Fruit fly (Drosophila melanogaster) whole organism, pupa: ENCODE results near the gene CG10237.

Source experiments
- CG10348 ChIP-seq: fragments of 200-800 bp; sonication (Bioruptor generic); IDR thresholded peaks from 2 replicates; pipeline ENCODE4 v1.3.6; 2022; ENCODE audit warnings: missing biosample characterization, missing genetic modification characterization
- CG14655 ChIP-seq: fragments of 200-800 bp; sonication (Bioruptor generic); optimal IDR thresholded peaks from 3 replicates; lab custom pipeline; 2017; ENCODE audit warnings: mild to moderate bottlenecking, missing biosample characterization, missing genetic modification reagents, missing genetic modification characterization
- CG4496 ChIP-seq: fragments of 200-800 bp; sonication (Bioruptor generic); IDR thresholded peaks from 3 replicates; pipeline ENCODE4 v1.3.6; 2022; ENCODE audit warnings: missing biosample characterization, missing genetic modification characterization
- CG8301 ChIP-seq: fragments of 200-800 bp; sonication (Bioruptor generic); optimal IDR thresholded peaks from 2 replicates; lab custom pipeline; 2018; ENCODE audit warnings: missing biosample characterization, mild to moderate bottlenecking, missing genetic modification characterization
- Ets98B ChIP-seq: fragments of 200-800 bp; sonication (Bioruptor generic); IDR thresholded peaks from 2 replicates; pipeline ENCODE4 v1.3.6; 2022; ENCODE audit warnings: missing biosample characterization, missing genetic modification characterization
- fd96Ca ChIP-seq: fragments of 200-800 bp; sonication (Bioruptor generic); IDR thresholded peaks from 3 replicates; pipeline ENCODE4 v1.3.6; 2022; ENCODE audit warnings: missing biosample characterization, missing genetic modification characterization
- gl ChIP-seq: fragments of 200-800 bp; sonication (Bioruptor generic); optimal IDR thresholded peaks from 2 replicates; lab custom pipeline; 2018; ENCODE audit warnings: missing biosample characterization, mild to moderate bottlenecking, missing genetic modification characterization

dm6 chr2L:19401914-19402313, 40.6 kb downstream of the CG10237 start:
- no peak for TF ChIP-seq fd96Ca (GFP tag; lab: Robert Waterston, UW)
- no peak for TF ChIP-seq CG8301 (tag; lab: Kevin White, UChicago)
- TF ChIP-seq CG4496 (GFP tag; lab: Robert Waterston, UW): no peak
- no peak for TF ChIP-seq CG14655 (GFP tag; lab: Kevin White, UChicago)
- no peak for TF ChIP-seq gl
- no peak for TF ChIP-seq Ets98B (GFP tag; lab: Robert Waterston, UW)
- no peak for TF ChIP-seq CG10348 (GFP tag; lab: Robert Waterston, UW)
